Fruit fly (Drosophila melanogaster): ENCODE results near the gene ppk.

Gene ppk

dm6 chr2L:14361736-14362180 lies 19.2 kb downstream of the ppk start, which contains the start of gene spel1 (continued):
- TF ChIP-seq Smox (GFP tag; optimal IDR thresholded peaks at IDR 0.05): peak; percentile 38
- TF ChIP-seq topi (GFP tag; optimal IDR thresholded peaks at IDR 0.05): peak; percentile 32
- TF ChIP-seq Ets96B (tag; optimal IDR thresholded peaks at IDR 0.05): peak; percentile 74
- peak; percentile 70 for TF ChIP-seq dsx (GFP tag; optimal IDR thresholded peaks at IDR 0.05; ENCODE audit: poor library complexity, severe bottlenecking)
- no peak for TF ChIP-seq dac (GFP tag; optimal IDR thresholded peaks at IDR 0.05)
- TF ChIP-seq CG16779 (tag; optimal IDR thresholded peaks at IDR 0.05): peak; percentile 21
- no peak for TF ChIP-seq Eip75B (GFP tag; optimal IDR thresholded peaks at IDR 0.05)
- peak; percentile 85 for TF ChIP-seq Eip78C (GFP tag)
- peak; percentile 39 for TF ChIP-seq CG31627 (GFP tag; optimal IDR thresholded peaks at IDR 0.05)
- peak; percentile 86 for TF ChIP-seq eg (GFP tag; IDR thresholded peaks at IDR 0.05)
- TF ChIP-seq ss (GFP tag; optimal IDR thresholded peaks at IDR 0.05): peak in 1 of 2 experiments; percentile 18
- peak; percentile 73 for TF ChIP-seq CG32006 (GFP tag; optimal IDR thresholded peaks at IDR 0.05)
- TF ChIP-seq Ets21C (GFP tag; optimal IDR thresholded peaks at IDR 0.05): no peak
- TF ChIP-seq CG4318 (GFP tag; optimal IDR thresholded peaks at IDR 0.05): peak; percentile 40
- peak; percentile 74 for TF ChIP-seq esn (GFP tag; optimal IDR thresholded peaks at IDR 0.05)
- TF ChIP-seq CG1621 (tag; optimal IDR thresholded peaks at IDR 0.05): no peak
- peak; percentile 36 for TF ChIP-seq CG7368 (GFP tag; optimal IDR thresholded peaks at IDR 0.05)
- TF ChIP-seq CG11294 (GFP tag; IDR thresholded peaks at IDR 0.05): peak; percentile 55; the same call in 1 of the 2 replicates
- TF ChIP-seq acj6 (GFP tag; optimal IDR thresholded peaks at IDR 0.05): peak; percentile 66
- peak; percentile 71 for TF ChIP-seq OdsH (GFP tag; optimal IDR thresholded peaks at IDR 0.05)
- no peak for TF ChIP-seq CG9139 (GFP tag; optimal IDR thresholded peaks at IDR 0.05)
- peak; percentile 63 for TF ChIP-seq Met (GFP tag; optimal IDR thresholded peaks at IDR 0.05)
- no peak for TF ChIP-seq fd59A (GFP tag; optimal IDR thresholded peaks at IDR 0.05)
- peak; percentile 43 for TF ChIP-seq CG11762 (GFP tag; optimal IDR thresholded peaks at IDR 0.05; ENCODE audit: insufficient read depth)
- peak in 1 of 2 experiments; percentile 53 for TF ChIP-seq salr (GFP tag; optimal IDR thresholded peaks at IDR 0.05)
- peak; percentile 78 for TF ChIP-seq CG10631 (GFP tag; optimal IDR thresholded peaks at IDR 0.05)
- TF ChIP-seq pdm3 (GFP tag; optimal IDR thresholded peaks at IDR 0.05): peak; percentile 49
- peak; percentile 76 for TF ChIP-seq CG3032 (tag; optimal IDR thresholded peaks at IDR 0.05)
- TF ChIP-seq svp (GFP tag): peak; percentile 68
- peak; percentile 67 for TF ChIP-seq achi (GFP tag; optimal IDR thresholded peaks at IDR 0.05)
- no peak for TF ChIP-seq vri (GFP tag; optimal IDR thresholded peaks at IDR 0.05)
- peak; percentile 53 for TF ChIP-seq net (GFP tag; optimal IDR thresholded peaks at IDR 0.05)
- TF ChIP-seq lz (GFP tag; optimal IDR thresholded peaks at IDR 0.05): peak; percentile 40
- TF ChIP-seq CG6163 (GFP tag; IDR thresholded peaks at IDR 0.05): peak; percentile 72

- TF ChIP-seq CG8119 (GFP tag; IDR thresholded peaks at IDR 0.05) (no peak), CG31627 (GFP tag; optimal IDR thresholded peaks at IDR 0.05) (no peak), Sox102F (GFP tag; optimal IDR thresholded peaks at IDR 0.05) (no peak), CG6792 (GFP tag; optimal IDR thresholded peaks at IDR 0.05) (no peak), dac (GFP tag; optimal IDR thresholded peaks at IDR 0.05) (no peak), topi (GFP tag; optimal IDR thresholded peaks at IDR 0.05) (no peak), esn (GFP tag; optimal IDR thresholded peaks at IDR 0.05) (no peak), achi (GFP tag; optimal IDR thresholded peaks at IDR 0.05) (no peak), Hr39 (GFP tag; optimal IDR thresholded peaks at IDR 0.05) (no peak), Met (GFP tag; optimal IDR thresholded peaks at IDR 0.05) (no peak), CG1621 (tag; optimal IDR thresholded peaks at IDR 0.05) (no peak), CG8319 (GFP tag; optimal IDR thresholded peaks at IDR 0.05) (no peak), pdm3 (GFP tag; optimal IDR thresholded peaks at IDR 0.05) (no peak), svp (GFP tag) (no peak), Lpt (GFP tag; optimal IDR thresholded peaks at IDR 0.05) (no peak), Sox14 (GFP tag; optimal IDR thresholded peaks at IDR 0.05) (no peak), Ets96B (tag; optimal IDR thresholded peaks at IDR 0.05) (no peak), CG15336 (GFP tag; IDR thresholded peaks at IDR 0.05) (no peak), CG3032 (tag; optimal IDR thresholded peaks at IDR 0.05) (no peak)
These were observed 19.7 kb downstream of the ppk start for dm6 chr2L:14361281-14361680.
